Worm (Caenorhabditis elegans): ENCODE measurements around the gene cwf-19L1.

ce11 chrV:6131100-6131499 is 23.5 kb downstream of the cwf-19L1 start, which contains the start of gene exp-2:
- TF ChIP-seq nhr-6 (tag; optimal IDR thresholded peaks at IDR 0.05) (no peak), skn-1 (tag; optimal IDR thresholded peaks at IDR 0.05) (no peak), snpc-4 (tag; optimal IDR thresholded peaks at IDR 0.05) (no peak), lsy-2 (tag; optimal IDR thresholded peaks at IDR 0.05) (no peak), elt-3 (tag; optimal IDR thresholded peaks at IDR 0.05) (no peak), zag-1 (tag; optimal IDR thresholded peaks at IDR 0.05) (no peak), nhr-77 (tag; optimal IDR thresholded peaks at IDR 0.05) (no peak), nhr-11 (tag; optimal IDR thresholded peaks at IDR 0.05) (no peak), nhr-23 (tag; optimal IDR thresholded peaks at IDR 0.05) (no peak)
